Fruit fly (Drosophila melanogaster) whole organism, embryonic: Measurements from ENCODE around the gene RpL34b.

Source experiments
- Ada2b ChIP-seq: fragments of 200-800 bp; sonication (Bioruptor generic); IDR thresholded peaks from 2 replicates; pipeline ENCODE4 v1.3.6; 2022; ENCODE audit warnings: missing biosample characterization, missing genetic modification characterization
- Asciz ChIP-seq: fragments of 200-800 bp; sonication (Bioruptor generic); optimal IDR thresholded peaks from 2 replicates; lab custom pipeline; 2017; ENCODE audit warnings: missing biosample characterization, mild to moderate bottlenecking, missing genetic modification characterization, missing genetic modification reagents
- Awh ChIP-seq: fragments of 200-800 bp; sonication (Bioruptor generic); IDR thresholded peaks from 2 replicates; pipeline ENCODE4, ENCODE4 v1.3.6; 2022; ENCODE audit warnings: missing biosample characterization, missing genetic modification characterization
- BEAF-32 ChIP-seq: fragments of 200-800 bp; sonication (Bioruptor generic); optimal IDR thresholded peaks from 3 replicates; lab custom pipeline; 2017; ENCODE audit warnings: missing biosample characterization, missing genetic modification characterization, mild to moderate bottlenecking, moderate library complexity, missing genetic modification reagents
- Blimp-1 ChIP-seq: fragments of 200-800 bp; sonication (Bioruptor generic); optimal IDR thresholded peaks from 3 replicates; lab custom pipeline; 2018; ENCODE audit warnings: missing biosample characterization, missing genetic modification characterization, mild to moderate bottlenecking, moderate library complexity, missing genetic modification reagents
- BtbVII ChIP-seq: fragments of 200-800 bp; sonication (Bioruptor generic); optimal IDR thresholded peaks from 3 replicates; lab custom pipeline; 2017; ENCODE audit warnings: missing biosample characterization, mild to moderate bottlenecking, missing genetic modification characterization
- CG10431 ChIP-seq: fragments of 200-800 bp; sonication (Bioruptor generic); optimal IDR thresholded peaks from 3 replicates; lab custom pipeline; 2018; ENCODE audit warnings: missing biosample characterization, mild to moderate bottlenecking, missing genetic modification characterization
- CG10543 ChIP-seq: fragments of 200-800 bp; sonication (Bioruptor generic); optimal IDR thresholded peaks from 3 replicates; lab custom pipeline; 2017; ENCODE audit warnings: missing biosample characterization, mild to moderate bottlenecking, missing genetic modification characterization, moderate library complexity
- CG11398 ChIP-seq: fragments of 200-800 bp; sonication (Bioruptor generic); optimal IDR thresholded peaks from 2 replicates; lab custom pipeline; 2016; ENCODE audit warnings: missing biosample characterization, missing genetic modification characterization
- CG13894 ChIP-seq: fragments of 200-800 bp; sonication (Bioruptor generic); optimal IDR thresholded peaks from 3 replicates; lab custom pipeline; 2018; ENCODE audit warnings: missing biosample characterization, mild to moderate bottlenecking, missing genetic modification characterization, moderate library complexity
- CG15011 ChIP-seq: fragments of 200-800 bp; sonication (Bioruptor generic); optimal IDR thresholded peaks from 3 replicates; lab custom pipeline; 2018; ENCODE audit warnings: missing biosample characterization, mild to moderate bottlenecking, missing genetic modification characterization
- CG15269 ChIP-seq: fragments of 200-800 bp; sonication (Bioruptor generic); optimal IDR thresholded peaks from 2 replicates; lab custom pipeline; 2018; ENCODE audit warnings: missing biosample characterization, mild to moderate bottlenecking, missing genetic modification characterization, moderate library complexity
- CG17328 ChIP-seq: fragments of 200-800 bp; sonication (Bioruptor generic); IDR thresholded peaks from 2 replicates; pipeline ENCODE4 v1.3.6; 2022; ENCODE audit warnings: missing biosample characterization, missing genetic modification characterization
- CG18262 ChIP-seq: fragments of 200-800 bp; optimal IDR thresholded peaks from 3 replicates; lab custom pipeline; 2019; ENCODE audit warnings: missing biosample characterization, mild to moderate bottlenecking, missing genetic modification characterization, moderate library complexity
- CG18599 ChIP-seq: fragments of 200-800 bp; sonication (Bioruptor generic); optimal IDR thresholded peaks from 3 replicates; lab custom pipeline; 2017; ENCODE audit warnings: missing biosample characterization, missing genetic modification characterization, mild to moderate bottlenecking, moderate library complexity, missing genetic modification reagents
- CG2678 ChIP-seq: fragments of 200-800 bp; sonication (Bioruptor generic); optimal IDR thresholded peaks from 3 replicates; lab custom pipeline; 2019; ENCODE audit warnings: missing biosample characterization, mild to moderate bottlenecking, missing genetic modification characterization, moderate library complexity
- CG32767 ChIP-seq: fragments of 200-800 bp; sonication (Bioruptor generic); IDR thresholded peaks from 2 replicates; pipeline ENCODE4 v1.3.6; 2022; ENCODE audit warnings: missing biosample characterization, missing genetic modification characterization
- CG32772 ChIP-seq: fragments of 200-800 bp; sonication (Bioruptor generic); IDR thresholded peaks from 2 replicates; pipeline ENCODE4 v1.3.6; 2022; ENCODE audit warnings: missing biosample characterization, missing genetic modification characterization
- CG3281 ChIP-seq: fragments of 200-800 bp; sonication (Bioruptor generic); optimal IDR thresholded peaks from 3 replicates; lab custom pipeline; 2017; ENCODE audit warnings: missing biosample characterization, mild to moderate bottlenecking, missing genetic modification characterization
- CG33557 ChIP-seq: fragments of 200-800 bp; sonication (Bioruptor generic); optimal IDR thresholded peaks from 2 replicates; lab custom pipeline; 2019; ENCODE audit warnings: missing biosample characterization, mild to moderate bottlenecking, missing genetic modification characterization, moderate library complexity
- CG3407 ChIP-seq: fragments of 200-800 bp; sonication (Bioruptor generic); optimal IDR thresholded peaks from 2 replicates; lab custom pipeline; 2018; ENCODE audit warnings: missing biosample characterization, mild to moderate bottlenecking, missing genetic modification characterization
- CG3995 ChIP-seq: fragments of 200-800 bp; sonication (Bioruptor generic); optimal IDR thresholded peaks from 3 replicates; lab custom pipeline; 2016; ENCODE audit warnings: missing biosample characterization, missing genetic modification characterization
- CG4730 ChIP-seq: fragments of 200-800 bp; sonication (Bioruptor generic); IDR thresholded peaks from 2 replicates; pipeline ENCODE4 v1.3.6; 2022; ENCODE audit warnings: missing biosample characterization, missing genetic modification characterization
- CG9437 ChIP-seq: fragments of 200-800 bp; sonication (Bioruptor generic); optimal IDR thresholded peaks from 2 replicates; lab custom pipeline; 2018; ENCODE audit warnings: missing biosample characterization, mild to moderate bottlenecking, missing genetic modification characterization
- D19A ChIP-seq: fragments of 200-800 bp; optimal IDR thresholded peaks from 3 replicates; lab custom pipeline; 2019; ENCODE audit warnings: missing biosample characterization, mild to moderate bottlenecking, missing genetic modification characterization, moderate library complexity
- D19B ChIP-seq: fragments of 200-800 bp; sonication (Bioruptor generic); optimal IDR thresholded peaks from 2 replicates; lab custom pipeline; 2017; ENCODE audit warnings: missing biosample characterization, mild to moderate bottlenecking, missing genetic modification characterization
- Deaf1 ChIP-seq: fragments of 200-800 bp; optimal IDR thresholded peaks from 3 replicates; lab custom pipeline; 2019; ENCODE audit warnings: missing biosample characterization, mild to moderate bottlenecking, missing genetic modification characterization, moderate library complexity
- Gug ChIP-seq: fragments of 200-800 bp; sonication (Bioruptor generic); IDR thresholded peaks from 4 replicates; pipeline ENCODE4 v1.3.6; 2022; ENCODE audit warnings: missing biosample characterization, missing genetic modification characterization
- HHEX ChIP-seq: fragments of 200-800 bp; sonication (Bioruptor generic); optimal IDR thresholded peaks from 3 replicates; lab custom pipeline; 2017; ENCODE audit warnings: missing biosample characterization, mild to moderate bottlenecking, missing genetic modification characterization, missing genetic modification reagents
- Hr3 ChIP-seq: fragments of 200-800 bp; sonication (Bioruptor generic); optimal IDR thresholded peaks from 3 replicates; lab custom pipeline; 2016; ENCODE audit warnings: missing biosample characterization, missing genetic modification characterization
- Lim3 ChIP-seq: fragments of 200-800 bp; sonication (Bioruptor generic); IDR thresholded peaks from 2 replicates; pipeline ENCODE4 v1.3.6; 2022; ENCODE audit warnings: missing biosample characterization, missing genetic modification characterization
- NC2β ChIP-seq: fragments of 200-800 bp; sonication (Bioruptor generic); optimal IDR thresholded peaks from 2 replicates; lab custom pipeline; 2016; ENCODE audit warnings: missing biosample characterization, missing genetic modification characterization
- NFAT ChIP-seq: fragments of 200-800 bp; sonication (Bioruptor generic); IDR thresholded peaks from 2 replicates; pipeline ENCODE4 v1.3.6; 2022; ENCODE audit warnings: missing biosample characterization, missing genetic modification characterization
- Optix ChIP-seq: fragments of 200-800 bp; sonication (Bioruptor generic); IDR thresholded peaks from 3 replicates; pipeline ENCODE4 v1.3.6; 2022; ENCODE audit warnings: missing biosample characterization, missing genetic modification characterization
- Tbp ChIP-seq: fragments of >200 bp; optimal IDR thresholded peaks from 2 replicates; lab custom pipeline; 2018; ENCODE audit warnings: missing biosample characterization, missing genetic modification characterization
- Vsx1 ChIP-seq: fragments of 200-800 bp; sonication (Bioruptor generic); optimal IDR thresholded peaks from 2 replicates; lab custom pipeline; 2017; ENCODE audit warnings: missing biosample characterization, mild to moderate bottlenecking, missing genetic modification characterization, missing genetic modification reagents
- bigmax ChIP-seq: fragments of 200-800 bp; sonication (Bioruptor generic); optimal IDR thresholded peaks from 2 replicates; lab custom pipeline; 2018; ENCODE audit warnings: missing biosample characterization, mild to moderate bottlenecking, missing genetic modification characterization
- dan ChIP-seq: fragments of 200-800 bp; sonication (Bioruptor generic); IDR thresholded peaks from 2 replicates; pipeline ENCODE4 v1.3.6; 2022; ENCODE audit warnings: missing biosample characterization, missing genetic modification characterization
- ems ChIP-seq: fragments of 200-800 bp; sonication (Bioruptor generic); optimal IDR thresholded peaks from 3 replicates; lab custom pipeline; 2016; ENCODE audit warnings: missing biosample characterization, missing genetic modification characterization
- grn ChIP-seq: fragments of 200-800 bp; sonication (Bioruptor generic); optimal IDR thresholded peaks from 3 replicates; lab custom pipeline; 2017; ENCODE audit warnings: missing biosample characterization, missing genetic modification characterization
- gsb-n ChIP-seq: fragments of 200-800 bp; sonication (Bioruptor generic); optimal IDR thresholded peaks from 3 replicates; lab custom pipeline; 2018; ENCODE audit warnings: missing biosample characterization, mild to moderate bottlenecking, missing genetic modification characterization
- jigr1 ChIP-seq: fragments of 200-800 bp; sonication (Bioruptor generic); IDR thresholded peaks from 3 replicates; pipeline ENCODE4 v1.3.6; 2022; ENCODE audit warnings: missing biosample characterization, missing genetic modification characterization
- oc ChIP-seq: fragments of 200-800 bp; sonication (Bioruptor generic); optimal IDR thresholded peaks from 2 replicates; lab custom pipeline; 2018; ENCODE audit warnings: missing biosample characterization, mild to moderate bottlenecking, missing genetic modification characterization, moderate library complexity
- odd ChIP-seq: fragments of 200-800 bp; sonication (Bioruptor generic); optimal IDR thresholded peaks from 2 replicates; lab custom pipeline; 2017; ENCODE audit warnings: missing biosample characterization, mild to moderate bottlenecking, missing genetic modification characterization
- prd ChIP-seq, 3 experiments: fragments of >200 bp in 2 of 3; fragments of 200-800 bp in 1 of 3; sonication (Bioruptor generic) in 1 of 3; optimal IDR thresholded peaks in 2 of 3; IDR thresholded peaks in 1 of 3; 2 replicates in 2 of 3; 3 replicates in 1 of 3; pipeline versions ENCODE4 v1.3.6 to Lab custom; 2017 to 2022; ENCODE audit warnings: missing biosample characterization in 1 of 3, missing genetic modification characterization in 1 of 3
- psq ChIP-seq: fragments of 200-800 bp; sonication (Bioruptor generic); optimal IDR thresholded peaks from 2 replicates; lab custom pipeline; 2017; ENCODE audit warnings: missing biosample characterization, missing genetic modification characterization
- repo ChIP-seq: fragments of 200-800 bp; sonication (Bioruptor generic); optimal IDR thresholded peaks from 2 replicates; lab custom pipeline; 2016; ENCODE audit warnings: missing biosample characterization, missing genetic modification characterization
- row ChIP-seq: fragments of 200-800 bp; sonication (Bioruptor generic); IDR thresholded peaks from 3 replicates; pipeline ENCODE4 v1.3.6; 2022; ENCODE audit warnings: missing biosample characterization, missing genetic modification characterization
- sens ChIP-seq: fragments of 200-800 bp; sonication (Bioruptor generic); peaks from one replicate; lab custom pipeline; 2016; ENCODE audit warnings: missing biosample characterization, missing genetic modification characterization
- sna ChIP-seq: fragments of 200-800 bp; sonication (Bioruptor generic); IDR thresholded peaks from 2 replicates; pipeline ENCODE4 v1.3.6; 2022; ENCODE audit warnings: missing biosample characterization, missing genetic modification characterization; ENCODE audit not compliant: partially characterized antibody
- zf30C ChIP-seq: fragments of 200-800 bp; sonication (Bioruptor generic); optimal IDR thresholded peaks from 3 replicates; lab custom pipeline; 2018; ENCODE audit warnings: missing biosample characterization, mild to moderate bottlenecking, missing genetic modification characterization

Gene RpL34b

dm6 chr3R:9390201-9390600 lies 10.8 kb downstream of the RpL34b start (continued):
- TF ChIP-seq CG13894 (peak; percentile 34), jigr1 (GFP tag; lab: Robert Waterston, UW) (no peak), Vsx1 (peak; percentile 63), psq (GFP tag; lab: Kevin White, UChicago) (no peak), CG3281 (peak; percentile 40), zf30C (GFP tag; lab: Kevin White, UChicago) (no peak), CG33557 (GFP tag; lab: Kevin White, UChicago) (peak; percentile 51), Gug (GFP tag; lab: Robert Waterston, UW) (no peak), CG18599 (GFP tag; lab: Kevin White, UChicago) (peak; percentile 22), NC2β (GFP tag; lab: Kevin White, UChicago) (no peak), sens (GFP tag; lab: Kevin White, UChicago) (peak; percentile 20), ems (GFP tag; lab: Kevin White, UChicago) (no peak), Asciz (peak; percentile 4), CG15269 (tag; lab: Kevin White, UChicago) (peak; percentile 5), repo (GFP tag; lab: Kevin White, UChicago) (no peak), Hr3 (GFP tag; lab: Kevin White, UChicago) (no peak), CG11398 (GFP tag; lab: Kevin White, UChicago) (no peak), Deaf1 (tag; lab: Kevin White, UChicago) (no peak), D19A (no peak), Tbp (GFP tag; lab: Kevin White, UChicago) (no peak), odd (GFP tag; lab: Kevin White, UChicago) (peak; percentile 6), CG3995 (GFP tag; lab: Kevin White, UChicago) (no peak), CG32767 (no peak), bigmax (GFP tag; lab: Kevin White, UChicago) (no peak), CG10431 (GFP tag; lab: Kevin White, UChicago) (peak; percentile 22), gsb-n (peak; percentile 34), Lim3 (GFP tag; lab: Robert Waterston, UW) (no peak), Blimp-1 (GFP tag; lab: Kevin White, UChicago) (peak; percentile 18), dan (GFP tag; lab: Robert Waterston, UW) (no peak), Awh (GFP tag; lab: Robert Waterston, UW) (no peak), CG10543 (GFP tag; lab: Kevin White, UChicago) (peak; percentile 34), CG15011 (GFP tag; lab: Kevin White, UChicago) (peak; percentile 33), prd (optimal IDR thresholded peaks at IDR 0.05; lab: Kevin White, UChicago) (no peak), prd (GFP tag; IDR thresholded peaks at IDR 0.05; lab: Robert Waterston, UW) (no peak), sna (GFP tag; lab: Robert Waterston, UW) (no peak), CG18262 (tag; lab: Kevin White, UChicago) (peak; percentile 6), grn (GFP tag; lab: Kevin White, UChicago) (no peak), Ada2b (no peak), CG2678 (tag; lab: Kevin White, UChicago) (peak; percentile 40), CG17328 (GFP tag; lab: Robert Waterston, UW) (no peak), Optix (no peak), D19B (GFP tag; lab: Kevin White, UChicago) (no peak), row (GFP tag; lab: Robert Waterston, UW) (no peak), CG4730 (GFP tag; lab: Robert Waterston, UW) (no peak), oc (tag; lab: Kevin White, UChicago) (peak; percentile 64), CG3407 (GFP tag; lab: Kevin White, UChicago) (peak; percentile 30), BtbVII (GFP tag; lab: Kevin White, UChicago) (peak; percentile 59), CG32772 (GFP tag; lab: Robert Waterston, UW) (no peak), BEAF-32 (GFP tag; lab: Kevin White, UChicago) (no peak), NFAT (GFP tag; lab: Robert Waterston, UW) (no peak), HHEX (GFP tag; lab: Kevin White, UChicago) (peak; percentile 43), CG9437 (GFP tag; lab: Kevin White, UChicago) (no peak)
